Fruit fly (Drosophila melanogaster) whole organism, embryonic: Measurements from ENCODE around the gene CG13676.

ENCODE experiments used
- Blimp-1 ChIP-seq: fragments of 200-800 bp; sonication (Bioruptor generic); optimal IDR thresholded peaks from 3 replicates; lab custom pipeline; 2018; ENCODE audit warnings: missing biosample characterization, missing genetic modification characterization, mild to moderate bottlenecking, moderate library complexity, missing genetic modification reagents
- CG10267 ChIP-seq: fragments of 200-800 bp; sonication (Bioruptor generic); optimal IDR thresholded peaks from 2 replicates; lab custom pipeline; 2018; ENCODE audit warnings: missing biosample characterization, mild to moderate bottlenecking, missing genetic modification characterization, moderate library complexity
- CG12071 ChIP-seq: fragments of 200-800 bp; sonication (Bioruptor generic); optimal IDR thresholded peaks from 3 replicates; lab custom pipeline; 2018; ENCODE audit warnings: missing biosample characterization, mild to moderate bottlenecking, missing genetic modification characterization
- CG1233 ChIP-seq: fragments of 200-800 bp; sonication (Bioruptor generic); optimal IDR thresholded peaks from 4 replicates; lab custom pipeline; 2018; ENCODE audit warnings: missing biosample characterization, mild to moderate bottlenecking, missing genetic modification characterization
- CG12659 ChIP-seq: fragments of 200-800 bp; sonication (Bioruptor generic); optimal IDR thresholded peaks from 3 replicates; lab custom pipeline; 2017; ENCODE audit warnings: mild to moderate bottlenecking, missing biosample characterization, missing genetic modification reagents, missing genetic modification characterization
- CG14014 ChIP-seq: fragments of 200-800 bp; sonication (Bioruptor generic); IDR thresholded peaks from 2 replicates; pipeline ENCODE4 v1.3.6; 2022; ENCODE audit warnings: missing biosample characterization, missing genetic modification characterization
- CG14441 ChIP-seq: fragments of 200-800 bp; sonication (Bioruptor generic); IDR thresholded peaks from 2 replicates; pipeline ENCODE4 v1.3.6; 2022; ENCODE audit warnings: missing biosample characterization, missing genetic modification characterization
- CG14710 ChIP-seq: fragments of 200-800 bp; sonication (Bioruptor generic); optimal IDR thresholded peaks from 3 replicates; lab custom pipeline; 2019; ENCODE audit warnings: missing biosample characterization, mild to moderate bottlenecking, missing genetic modification characterization, moderate library complexity
- CG1602 ChIP-seq: fragments of 200-800 bp; sonication (Bioruptor generic); optimal IDR thresholded peaks from 3 replicates; lab custom pipeline; 2016; ENCODE audit warnings: missing biosample characterization, missing genetic modification characterization
- CG17359 ChIP-seq: fragments of 200-800 bp; sonication (Bioruptor generic); optimal IDR thresholded peaks from 3 replicates; lab custom pipeline; 2018; ENCODE audit warnings: missing biosample characterization, mild to moderate bottlenecking, missing genetic modification characterization, moderate library complexity
- CG2120 ChIP-seq: fragments of 200-800 bp; sonication (Bioruptor generic); optimal IDR thresholded peaks from 3 replicates; lab custom pipeline; 2016; ENCODE audit warnings: missing biosample characterization, missing genetic modification characterization
- CG3847 ChIP-seq: fragments of 200-800 bp; sonication (Bioruptor generic); IDR thresholded peaks from 2 replicates; pipeline ENCODE4 v1.3.6; 2022; ENCODE audit warnings: missing biosample characterization, missing genetic modification characterization
- CG3995 ChIP-seq: fragments of 200-800 bp; sonication (Bioruptor generic); optimal IDR thresholded peaks from 3 replicates; lab custom pipeline; 2016; ENCODE audit warnings: missing biosample characterization, missing genetic modification characterization
- CG4707 ChIP-seq: fragments of 200-800 bp; sonication (Bioruptor generic); optimal IDR thresholded peaks from 2 replicates; lab custom pipeline; 2018; ENCODE audit warnings: missing biosample characterization, mild to moderate bottlenecking, missing genetic modification characterization, moderate library complexity
- CG7786 ChIP-seq: fragments of 200-800 bp; sonication (Bioruptor generic); optimal IDR thresholded peaks from 2 replicates; lab custom pipeline; 2016; ENCODE audit warnings: missing biosample characterization, missing genetic modification characterization
- CG8944 ChIP-seq: fragments of 200-800 bp; sonication (Bioruptor generic); optimal IDR thresholded peaks from 3 replicates; lab custom pipeline; 2016; ENCODE audit warnings: missing biosample characterization, missing genetic modification characterization
- CHES-1-like ChIP-seq: fragments of 200-800 bp; sonication (Bioruptor generic); optimal IDR thresholded peaks from 2 replicates; lab custom pipeline; 2016; ENCODE audit warnings: missing biosample characterization, missing genetic modification characterization
- Dip3 ChIP-seq: fragments of 200-800 bp; sonication (Bioruptor generic); optimal IDR thresholded peaks from 3 replicates; lab custom pipeline; 2016; ENCODE audit warnings: missing biosample characterization, missing genetic modification characterization
- Doc3 ChIP-seq: fragments of 200-800 bp; sonication (Bioruptor generic); IDR thresholded peaks from 3 replicates; pipeline ENCODE4 v1.3.6; 2022; ENCODE audit warnings: missing biosample characterization, missing genetic modification characterization; ENCODE audit not compliant: partially characterized antibody
- Dref ChIP-seq: fragments of 200-800 bp; sonication (Bioruptor generic); IDR thresholded peaks from 2 replicates; pipeline ENCODE4 v1.3.6; 2022; ENCODE audit warnings: missing biosample characterization, missing genetic modification characterization
- E2f1 ChIP-seq: fragments of 200-800 bp; sonication (Bioruptor generic); IDR thresholded peaks from 2 replicates; pipeline ENCODE4 v1.3.6; 2022; ENCODE audit warnings: missing biosample characterization, missing genetic modification characterization
- Fer1 ChIP-seq: fragments of 200-800 bp; sonication (Bioruptor generic); optimal IDR thresholded peaks from 2 replicates; lab custom pipeline; 2017; ENCODE audit warnings: missing biosample characterization, mild to moderate bottlenecking, missing genetic modification characterization
- HmgZ ChIP-seq: fragments of 200-800 bp; sonication (Bioruptor generic); optimal IDR thresholded peaks from 2 replicates; lab custom pipeline; 2018; ENCODE audit warnings: missing biosample characterization, mild to moderate bottlenecking, missing genetic modification characterization
- Lpt ChIP-seq: fragments of >200 bp; optimal IDR thresholded peaks from 2 replicates; lab custom pipeline; 2018; ENCODE audit warnings: missing biosample characterization, missing genetic modification characterization
- MESR4 ChIP-seq: fragments of 200-800 bp; sonication (Bioruptor generic); optimal IDR thresholded peaks from 2 replicates; lab custom pipeline; 2018; ENCODE audit warnings: missing biosample characterization, mild to moderate bottlenecking, missing genetic modification characterization, moderate library complexity
- Med ChIP-seq: fragments of 200-800 bp; sonication (Bioruptor generic); peaks from one replicate; lab custom pipeline; 2016; ENCODE audit warnings: missing biosample characterization, missing genetic modification characterization, mild to moderate bottlenecking, inconsistent platforms, moderate library complexity
- Meics ChIP-seq: fragments of 200-800 bp; sonication (Bioruptor generic); optimal IDR thresholded peaks from 2 replicates; lab custom pipeline; 2017; ENCODE audit warnings: missing biosample characterization, mild to moderate bottlenecking, missing genetic modification characterization
- Myb ChIP-seq: fragments of 200-800 bp; sonication (Bioruptor generic); optimal IDR thresholded peaks from 2 replicates; lab custom pipeline; 2016; ENCODE audit warnings: missing biosample characterization, missing genetic modification characterization
- NFAT ChIP-seq: fragments of 200-800 bp; sonication (Bioruptor generic); IDR thresholded peaks from 2 replicates; pipeline ENCODE4 v1.3.6; 2022; ENCODE audit warnings: missing biosample characterization, missing genetic modification characterization
- Rx ChIP-seq: fragments of 200-800 bp; sonication (Bioruptor generic); IDR thresholded peaks from 2 replicates; pipeline ENCODE4 v1.3.6; 2022; ENCODE audit warnings: missing biosample characterization, missing genetic modification characterization
- Side ChIP-seq: fragments of 200-800 bp; sonication (Bioruptor generic); optimal IDR thresholded peaks from 2 replicates; lab custom pipeline; 2016; ENCODE audit warnings: missing biosample characterization, missing genetic modification characterization
- Sry-δ ChIP-seq: fragments of 200-800 bp; sonication (Bioruptor generic); optimal IDR thresholded peaks from 2 replicates; lab custom pipeline; 2016; ENCODE audit warnings: missing biosample characterization, missing genetic modification characterization
- Ssrp ChIP-seq: fragments of 200-800 bp; sonication (Bioruptor generic); optimal IDR thresholded peaks from 2 replicates; lab custom pipeline; 2018; ENCODE audit warnings: missing biosample characterization, mild to moderate bottlenecking, missing genetic modification characterization, moderate library complexity
- ab ChIP-seq: fragments of 200-800 bp; sonication (Bioruptor generic); optimal IDR thresholded peaks from 2 replicates; lab custom pipeline; 2016; ENCODE audit warnings: missing biosample characterization, missing genetic modification characterization
- br ChIP-seq: fragments of >200 bp; optimal IDR thresholded peaks from 2 replicates; lab custom pipeline; 2017
- cato ChIP-seq: fragments of 200-800 bp; sonication (Bioruptor generic); optimal IDR thresholded peaks from 2 replicates; lab custom pipeline; 2016; ENCODE audit warnings: missing biosample characterization, missing genetic modification characterization, borderline replicate concordance
- dmrt11E ChIP-seq: fragments of 200-800 bp; sonication (Bioruptor generic); optimal IDR thresholded peaks from 3 replicates; lab custom pipeline; 2018; ENCODE audit warnings: missing biosample characterization, mild to moderate bottlenecking, missing genetic modification characterization, moderate library complexity
- dpn ChIP-seq, 2 experiments: fragments of 200-800 bp; sonication (Bioruptor generic); optimal IDR thresholded peaks; 3 replicates each; lab custom pipeline; 2016; ENCODE audit warnings: missing biosample characterization in 2 of 2, missing genetic modification characterization in 2 of 2
- eyg ChIP-seq: fragments of 200-800 bp; sonication (Bioruptor generic); optimal IDR thresholded peaks from 3 replicates; lab custom pipeline; 2016; ENCODE audit warnings: missing biosample characterization, missing genetic modification characterization
- gfzf ChIP-seq: fragments of 200-800 bp; sonication (Bioruptor generic); optimal IDR thresholded peaks from 2 replicates; lab custom pipeline; 2016; ENCODE audit warnings: missing biosample characterization, mild to moderate bottlenecking, missing genetic modification characterization, moderate library complexity
- gro ChIP-seq: fragments of 200-800 bp; sonication (Bioruptor generic); optimal IDR thresholded peaks from 2 replicates; lab custom pipeline; 2016; ENCODE audit warnings: missing biosample characterization, missing genetic modification characterization
- hbn ChIP-seq: fragments of 200-800 bp; sonication (Bioruptor generic); IDR thresholded peaks from 2 replicates; pipeline ENCODE4 v1.3.6; 2022; ENCODE audit warnings: missing biosample characterization, missing genetic modification characterization; ENCODE audit not compliant: partially characterized antibody
- nmo ChIP-seq: fragments of 200-800 bp; sonication (Bioruptor generic); optimal IDR thresholded peaks from 2 replicates; lab custom pipeline; 2018; ENCODE audit warnings: missing biosample characterization, mild to moderate bottlenecking, missing genetic modification characterization, moderate library complexity
- oc ChIP-seq: fragments of 200-800 bp; sonication (Bioruptor generic); optimal IDR thresholded peaks from 2 replicates; lab custom pipeline; 2018; ENCODE audit warnings: missing biosample characterization, mild to moderate bottlenecking, missing genetic modification characterization, moderate library complexity
- sob ChIP-seq: fragments of 200-800 bp; sonication (Bioruptor generic); IDR thresholded peaks from 2 replicates; pipeline ENCODE4 v1.3.6; 2022; ENCODE audit warnings: missing biosample characterization, missing genetic modification characterization
- stwl ChIP-seq: fragments of 200-800 bp; sonication (Bioruptor generic); optimal IDR thresholded peaks from 3 replicates; lab custom pipeline; 2018; ENCODE audit warnings: missing biosample characterization, mild to moderate bottlenecking, missing genetic modification characterization, moderate library complexity
- tgo ChIP-seq: fragments of 200-800 bp; sonication (Bioruptor generic); IDR thresholded peaks from 3 replicates; pipeline ENCODE4 v1.3.6; 2022; ENCODE audit warnings: missing biosample characterization, missing genetic modification characterization
- tx ChIP-seq: fragments of 200-800 bp; sonication (Bioruptor generic); optimal IDR thresholded peaks from 2 replicates; lab custom pipeline; 2016; ENCODE audit warnings: missing biosample characterization, missing genetic modification characterization
- unc-4 ChIP-seq: fragments of 200-800 bp; sonication (Bioruptor generic); IDR thresholded peaks from 2 replicates; pipeline ENCODE4 v1.3.6; 2022; ENCODE audit warnings: missing biosample characterization, missing genetic modification characterization; ENCODE audit not compliant: partially characterized antibody
- vvl ChIP-seq: fragments of 200-800 bp; sonication (Bioruptor generic); IDR thresholded peaks from 2 replicates; pipeline ENCODE4 v1.3.6; 2022; ENCODE audit warnings: missing biosample characterization, missing genetic modification characterization
- wdn ChIP-seq: fragments of 200-800 bp; sonication (Bioruptor generic); IDR thresholded peaks from 2 replicates; pipeline ENCODE4 v1.3.6; 2022; ENCODE audit warnings: missing biosample characterization, missing genetic modification characterization

Gene CG13676

DNA sequence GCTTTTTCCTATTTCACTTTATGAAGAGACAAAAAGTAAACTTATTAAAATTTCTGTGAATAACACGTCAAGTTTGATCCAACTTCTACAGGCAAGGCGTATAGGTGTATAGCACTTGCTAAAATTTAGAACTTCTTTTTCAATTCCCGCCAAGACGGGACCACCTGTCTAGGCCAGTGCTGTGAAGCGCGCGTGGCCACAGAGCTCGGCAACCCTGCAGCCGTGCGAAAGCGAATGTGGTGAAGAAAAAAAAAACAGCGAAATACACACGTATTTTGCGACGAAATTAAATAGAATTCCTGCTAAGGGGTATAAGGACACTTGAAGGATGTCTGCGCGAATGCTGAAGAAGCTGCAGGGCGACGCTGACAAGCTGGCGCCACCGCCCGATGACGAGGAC, 41.4 kb downstream of the CG13676 start, which contains the start of gene Nulp1 (continued):
- peak; percentile 25 for TF ChIP-seq Dip3 (GFP tag; lab: Kevin White, UChicago)
- TF ChIP-seq NFAT (GFP tag; lab: Robert Waterston, UW), result peak; percentile 65; the same call in 1 of the 2 replicates
- TF ChIP-seq Ssrp, result no peak
- peak; percentile 1 to 42 for TF ChIP-seq dpn (GFP tag; optimal IDR thresholded peaks at IDR 0.05; lab: Kevin White, UChicago)
- TF ChIP-seq CG12659 (GFP tag; lab: Kevin White, UChicago), result peak; percentile 50
- peak; percentile 33 for TF ChIP-seq Sry-δ (GFP tag; lab: Kevin White, UChicago)
- peak; percentile 22 for TF ChIP-seq CG1233 (GFP tag; lab: Kevin White, UChicago)
- TF ChIP-seq CG2120 (GFP tag; lab: Kevin White, UChicago), result peak; percentile 68
- TF ChIP-seq CG12071 (GFP tag; lab: Kevin White, UChicago), result no peak
- peak; percentile 41 for TF ChIP-seq vvl (GFP tag; lab: Robert Waterston, UW)
- peak; percentile 84 for TF ChIP-seq Blimp-1 (GFP tag; lab: Kevin White, UChicago)
- TF ChIP-seq gfzf (GFP tag; lab: Kevin White, UChicago), result peak; percentile 18
- TF ChIP-seq cato (GFP tag; lab: Kevin White, UChicago), result no peak
- TF ChIP-seq CG17359 (tag; lab: Kevin White, UChicago), result peak; percentile 64
- TF ChIP-seq E2f1 (GFP tag; lab: Robert Waterston, UW), result 0 out of 2 replicates have a peak, but pooled peaks have one; percentile 20
- peak; percentile 13 for TF ChIP-seq CG7786
- TF ChIP-seq ab (GFP tag; lab: Kevin White, UChicago), result no peak
- no peak for TF ChIP-seq Doc3
- peak; percentile 60 for TF ChIP-seq MESR4 (GFP tag; lab: Kevin White, UChicago)
- 0 out of 2 replicates have a peak, but pooled peaks have one; percentile 9 for TF ChIP-seq Rx (GFP tag; lab: Robert Waterston, UW)
- peak; percentile 49 for TF ChIP-seq Fer1 (GFP tag; lab: Kevin White, UChicago)
- no peak for TF ChIP-seq br (lab: Kevin White, UChicago)
- peak; percentile 65 for TF ChIP-seq CG3847 (GFP tag; lab: Robert Waterston, UW)
- TF ChIP-seq stwl (tag; lab: Kevin White, UChicago), result peak; percentile 77
- peak; percentile 75 for TF ChIP-seq CG14710 (tag; lab: Kevin White, UChicago)
- TF ChIP-seq HmgZ, result peak; percentile 49
- peak; percentile 60 for TF ChIP-seq gro (GFP tag; lab: Kevin White, UChicago)
- TF ChIP-seq hbn (GFP tag; lab: Robert Waterston, UW), result no peak
- TF ChIP-seq CG4707 (GFP tag; lab: Kevin White, UChicago), result no peak
- TF ChIP-seq Meics (GFP tag; lab: Kevin White, UChicago), result peak; percentile 10
- TF ChIP-seq nmo (GFP tag; lab: Kevin White, UChicago), result peak; percentile 2
- TF ChIP-seq oc (tag; lab: Kevin White, UChicago), result no peak
- 0 out of 2 replicates have a peak, but pooled peaks have one; percentile 12 for TF ChIP-seq unc-4
- TF ChIP-seq sob, result peak; percentile 41
- TF ChIP-seq wdn, result 0 out of 2 replicates have a peak, but pooled peaks have one; percentile 16
- TF ChIP-seq tgo (GFP tag; lab: Robert Waterston, UW), result no peak
- peak; percentile 89 for TF ChIP-seq Med (GFP tag; lab: Kevin White, UChicago)
- peak; percentile 16 for TF ChIP-seq tx (GFP tag; lab: Kevin White, UChicago)
- TF ChIP-seq CG14441, result no peak
- TF ChIP-seq Lpt (GFP tag; lab: Kevin White, UChicago), result no peak
- peak; percentile 91 for TF ChIP-seq CG10267
- TF ChIP-seq eyg, result peak; percentile 9
- TF ChIP-seq CG8944 (GFP tag; lab: Kevin White, UChicago), result peak; percentile 17
- TF ChIP-seq CHES-1-like (GFP tag; lab: Kevin White, UChicago), result peak; percentile 52
- TF ChIP-seq CG1602 (GFP tag; lab: Kevin White, UChicago), result no peak
- peak; percentile 61 for TF ChIP-seq CG3995
- TF ChIP-seq CG14014 (GFP tag; lab: Robert Waterston, UW), result 0 out of 2 replicates have a peak, but pooled peaks have one; percentile 21
- TF ChIP-seq Side (GFP tag; lab: Kevin White, UChicago), result peak; percentile 26
- TF ChIP-seq Dref (GFP tag; lab: Robert Waterston, UW), result peak; percentile 42
- no peak for TF ChIP-seq dmrt11E (tag; lab: Kevin White, UChicago)
- TF ChIP-seq Myb (GFP tag; lab: Kevin White, UChicago), result peak; percentile 37
